Fruit fly (Drosophila melanogaster): Measurements from ENCODE around the gene CG7766.

Gene CG7766

DNA sequence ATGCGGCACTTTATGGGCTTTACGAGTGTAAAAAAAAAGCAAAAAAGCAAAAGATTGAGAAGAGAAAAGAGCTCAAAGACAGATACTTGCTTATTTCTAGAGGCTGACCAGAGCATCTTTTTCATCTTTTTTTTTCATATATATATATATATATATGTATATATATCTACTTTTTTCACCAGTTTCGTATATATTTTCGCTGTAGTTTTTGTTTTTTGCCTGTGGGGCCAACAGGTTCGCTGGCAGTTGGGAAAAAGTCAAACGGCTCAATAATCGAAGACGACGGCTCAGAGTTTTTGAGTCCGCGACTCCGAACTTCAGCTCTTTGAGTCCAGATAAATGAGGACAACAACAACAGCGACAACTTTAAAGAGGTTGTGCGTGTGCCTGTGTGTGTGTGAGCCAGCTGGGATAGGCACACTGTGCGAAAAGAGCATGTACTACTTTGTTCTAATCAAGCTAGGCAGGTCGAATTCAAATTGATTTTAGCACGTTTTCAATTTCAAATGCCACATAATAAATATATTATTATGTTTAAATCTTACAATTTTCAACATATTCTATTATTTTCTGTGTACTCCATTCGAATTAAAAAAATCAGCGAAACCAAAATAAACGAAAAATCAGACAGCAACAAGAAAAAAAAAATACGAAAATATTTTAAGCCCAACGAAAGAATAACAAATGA is 36.6 kb downstream of the CG7766 start:
- peak; percentile 33 for TF ChIP-seq noc (tag; optimal IDR thresholded peaks at IDR 0.05)

DNA sequence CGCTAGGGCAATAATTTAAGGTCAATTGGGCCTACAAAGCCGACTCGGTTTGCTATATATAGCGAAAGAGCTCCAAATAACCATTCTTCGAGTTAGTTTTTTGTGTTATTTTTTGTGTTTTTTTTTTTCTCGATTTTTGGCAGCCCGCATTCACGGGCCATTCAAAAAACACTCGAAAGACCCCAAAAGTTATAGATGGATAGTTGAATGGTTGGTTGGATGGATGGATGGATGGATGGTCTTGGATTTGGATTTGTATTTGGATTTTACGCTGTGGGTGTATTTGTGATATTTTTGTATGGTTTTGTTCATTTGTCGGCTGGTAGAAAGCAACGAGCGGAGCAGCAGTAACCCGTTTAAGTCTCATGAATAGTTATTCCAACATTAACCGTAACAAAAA is 39.5 kb downstream of the CG7766 start:
- TF ChIP-seq noc (tag; optimal IDR thresholded peaks at IDR 0.05), result no peak

DNA sequence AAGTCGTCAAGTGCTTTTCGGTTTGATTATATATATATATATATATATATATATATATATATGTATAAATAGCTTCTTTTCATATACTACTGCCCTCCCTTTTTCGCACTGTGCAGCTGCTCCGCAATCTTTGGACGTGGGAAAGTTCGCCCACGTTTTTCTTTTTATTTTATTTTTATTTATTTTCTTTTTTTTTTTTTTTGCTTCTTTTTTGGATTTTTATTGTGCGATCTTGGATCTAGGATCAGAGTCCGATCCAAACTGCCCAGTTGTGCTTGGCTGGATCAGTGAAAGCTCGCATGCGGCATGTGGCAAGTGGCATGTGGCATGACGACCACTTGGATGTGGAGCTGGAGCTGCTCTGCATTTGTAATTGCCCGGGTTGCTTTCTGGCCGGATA is 40.1 kb downstream of the CG7766 start:
- TF ChIP-seq noc (tag; optimal IDR thresholded peaks at IDR 0.05), result no peak

DNA sequence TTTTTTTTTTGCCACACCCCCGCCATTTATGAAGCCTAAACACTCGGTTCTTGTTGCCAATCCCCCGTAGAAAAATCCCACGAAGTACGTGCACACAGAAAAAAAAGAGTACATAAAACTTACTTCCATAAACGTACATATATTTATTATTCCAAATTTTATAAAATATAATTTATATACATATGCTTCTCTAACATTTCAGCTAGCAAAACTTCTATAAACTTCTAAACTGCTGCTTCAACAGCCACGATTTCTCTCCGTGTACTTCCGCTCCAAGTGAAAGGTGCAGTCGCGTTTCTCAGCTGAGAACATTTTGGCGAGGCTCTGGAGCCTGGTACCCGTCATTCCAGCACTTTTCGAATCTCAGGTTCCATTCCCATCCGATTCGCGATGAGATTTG is 40.9 kb downstream of the CG7766 start:
- peak; percentile 24 for TF ChIP-seq noc (tag; optimal IDR thresholded peaks at IDR 0.05)

DNA sequence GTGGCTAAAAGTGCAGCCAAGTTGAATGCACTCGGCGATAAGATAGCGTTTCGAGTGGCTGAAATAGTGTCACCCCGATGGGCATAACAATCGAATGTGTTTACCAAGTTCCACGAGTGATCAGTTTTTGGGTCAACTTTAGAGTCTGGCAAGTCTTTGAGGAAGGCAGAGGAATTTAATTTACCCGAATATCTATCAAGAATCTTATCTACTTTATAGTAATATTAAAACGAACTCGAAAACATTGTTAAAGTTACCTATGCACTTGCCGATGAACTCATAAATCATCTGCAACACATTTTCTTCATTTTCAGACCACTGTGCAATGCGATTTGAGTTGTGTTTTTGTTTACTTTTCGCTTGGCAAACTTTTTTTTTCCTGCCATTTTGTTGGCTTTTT is 42.2 kb downstream of the CG7766 start:
- no peak for TF ChIP-seq noc (tag; optimal IDR thresholded peaks at IDR 0.05)

DNA sequence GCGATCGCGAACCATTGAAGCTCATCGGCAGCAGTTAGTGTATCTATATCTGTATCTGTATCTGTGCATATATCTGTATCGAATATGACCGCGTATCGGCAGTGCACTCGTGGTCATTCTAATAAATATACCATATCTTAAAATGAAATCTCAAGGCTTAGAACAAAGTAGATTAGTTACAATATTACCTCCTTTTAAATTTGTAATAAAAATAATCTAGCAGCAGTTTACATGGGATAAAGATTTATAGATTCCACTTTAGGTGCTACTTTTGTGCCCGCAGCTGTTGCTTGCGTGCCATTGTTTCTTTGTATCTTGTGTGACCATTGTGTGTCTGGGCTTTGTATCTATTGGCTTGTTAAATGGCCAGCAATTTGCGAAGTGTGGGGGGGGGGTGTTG is 43.5 kb downstream of the CG7766 start:
- peak; percentile 79 for TF ChIP-seq noc (tag; optimal IDR thresholded peaks at IDR 0.05)

DNA sequence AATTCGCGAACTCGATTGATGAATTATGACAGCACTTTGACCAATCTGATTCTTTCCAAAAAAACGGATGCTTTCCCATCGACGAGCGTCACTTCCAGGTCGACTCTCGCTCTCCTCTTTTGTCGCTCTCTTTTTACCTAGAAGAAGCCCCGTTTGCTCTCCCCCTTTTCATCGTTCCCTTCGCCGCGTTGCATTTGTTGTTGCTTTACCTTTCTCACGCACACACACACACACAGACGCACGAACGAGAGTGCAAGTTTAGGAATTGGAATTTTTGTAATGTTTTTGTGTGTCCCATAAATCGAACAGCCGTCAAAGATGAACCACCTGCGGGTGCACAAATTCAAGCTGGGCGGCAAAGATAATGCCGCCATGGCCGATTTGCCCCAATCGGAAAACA is 54.6 kb downstream of the CG7766 start:
- TF ChIP-seq noc (tag; optimal IDR thresholded peaks at IDR 0.05), result no peak

DNA sequence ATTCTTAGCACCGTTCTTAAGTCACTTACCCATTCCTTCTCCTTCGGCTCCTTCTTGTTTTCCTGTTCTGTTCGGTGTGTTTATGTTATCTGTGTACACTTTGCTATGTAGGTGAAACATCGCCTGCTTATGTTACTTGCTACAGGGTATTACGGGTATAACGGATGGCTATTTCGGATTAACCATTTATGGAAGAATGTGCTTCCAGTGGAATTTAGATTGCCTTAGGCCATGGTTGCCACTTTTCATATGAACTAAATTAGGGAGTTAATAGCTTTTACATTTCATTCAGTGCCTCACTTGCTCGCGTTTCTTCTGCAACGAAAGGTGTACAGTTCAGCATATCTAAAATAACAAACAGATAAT is 55.2 kb downstream of the CG7766 start:
- no peak for TF ChIP-seq noc (tag; optimal IDR thresholded peaks at IDR 0.05)

DNA sequence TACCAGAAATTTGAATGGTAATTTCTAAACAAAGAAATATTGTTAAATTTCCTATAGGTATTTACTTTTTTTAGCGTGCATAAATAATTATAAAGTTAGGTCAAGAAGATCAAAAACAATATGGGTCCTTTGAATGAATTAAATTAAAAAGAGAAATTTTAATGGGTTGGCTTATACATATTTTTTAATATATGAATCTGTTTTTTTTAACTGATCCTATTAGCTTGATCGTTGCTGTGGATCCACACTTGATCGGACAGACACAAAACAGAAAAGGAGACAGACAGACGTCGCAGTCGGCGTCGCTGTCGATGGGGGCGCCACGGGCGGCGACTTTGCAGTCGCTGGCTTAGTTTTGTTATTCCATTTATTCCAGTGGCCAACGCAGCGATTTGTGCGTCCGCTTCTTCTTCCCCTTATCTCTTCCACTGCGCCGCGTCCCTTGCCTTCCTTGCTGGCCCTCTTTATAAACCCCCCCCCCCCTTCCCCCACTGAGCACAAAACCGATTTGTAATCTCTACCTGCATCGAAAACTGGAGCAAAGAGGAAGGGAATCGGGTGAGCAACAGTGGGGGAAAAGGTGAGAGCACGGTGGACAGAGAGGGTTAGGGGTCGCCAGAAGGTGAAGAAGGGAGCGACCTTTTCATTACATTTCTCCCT is 55.7 kb downstream of the CG7766 start:
- peak; percentile 21 for TF ChIP-seq noc (tag; optimal IDR thresholded peaks at IDR 0.05)

DNA sequence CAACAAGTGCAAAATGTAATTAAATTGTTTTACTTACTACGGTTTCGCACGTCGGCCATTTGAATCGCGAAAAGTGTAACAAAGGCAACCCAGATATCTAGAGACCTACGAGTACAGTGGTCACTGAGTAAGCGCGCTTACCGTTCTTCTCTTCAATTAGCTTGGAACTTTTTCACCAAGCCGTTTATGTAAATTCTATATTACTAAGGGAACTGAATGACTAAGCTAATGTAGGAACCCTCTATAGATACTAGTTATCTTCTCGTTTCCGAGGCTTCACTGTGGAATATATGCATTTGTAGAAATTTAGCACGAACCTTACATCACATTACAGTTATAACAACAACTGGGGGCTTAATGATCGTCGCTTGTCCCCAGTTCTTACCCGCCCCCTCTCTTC is 56.6 kb downstream of the CG7766 start:
- no peak for TF ChIP-seq noc (tag; optimal IDR thresholded peaks at IDR 0.05)

DNA sequence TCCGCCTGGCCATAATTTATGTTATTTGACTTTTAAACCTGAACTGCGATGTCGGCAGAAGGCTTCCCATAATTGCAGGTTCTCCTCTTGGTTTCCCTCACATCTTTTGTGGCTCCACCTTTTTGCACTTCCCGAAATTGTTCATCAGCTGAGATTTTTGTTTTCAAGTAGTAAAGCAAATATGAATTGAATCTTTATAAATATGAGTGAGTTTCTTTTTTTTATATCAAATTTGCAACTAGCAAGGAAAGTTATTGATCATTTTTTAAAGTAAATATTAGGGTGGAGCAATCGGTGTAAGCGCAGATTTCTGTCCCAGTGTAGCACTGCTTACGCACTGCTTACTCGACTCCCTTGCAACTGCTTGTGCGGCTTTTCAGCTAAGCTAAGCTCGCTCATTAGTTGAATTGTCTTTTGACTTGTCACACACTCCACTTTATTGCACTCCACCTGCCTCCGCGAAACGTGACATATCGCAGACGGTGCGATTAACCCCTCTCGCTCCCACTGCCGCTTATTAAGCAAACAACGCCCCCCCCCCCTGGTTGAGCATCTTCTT is 57.1 kb downstream of the CG7766 start:
- TF ChIP-seq noc (tag; optimal IDR thresholded peaks at IDR 0.05), result no peak

DNA sequence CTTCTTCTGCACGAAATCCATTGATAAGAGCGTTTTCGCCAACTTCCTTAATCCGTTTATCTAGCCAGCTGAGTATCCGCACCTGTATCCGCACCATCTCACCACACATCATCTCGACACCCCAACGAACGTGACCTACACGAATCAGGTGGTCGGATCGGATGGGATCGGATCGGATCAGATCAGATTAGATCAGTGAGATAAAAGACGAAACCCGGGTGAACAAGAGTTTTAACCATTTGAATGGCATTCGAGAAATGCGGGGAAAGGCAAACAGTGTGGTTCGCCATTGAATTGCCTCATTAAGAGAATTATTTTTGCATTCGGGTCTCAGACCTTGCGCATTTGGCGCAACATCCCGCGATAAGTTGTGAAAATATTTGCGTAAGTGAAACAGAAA is 58.7 kb downstream of the CG7766 start:
- TF ChIP-seq noc (tag; optimal IDR thresholded peaks at IDR 0.05), result no peak

DNA sequence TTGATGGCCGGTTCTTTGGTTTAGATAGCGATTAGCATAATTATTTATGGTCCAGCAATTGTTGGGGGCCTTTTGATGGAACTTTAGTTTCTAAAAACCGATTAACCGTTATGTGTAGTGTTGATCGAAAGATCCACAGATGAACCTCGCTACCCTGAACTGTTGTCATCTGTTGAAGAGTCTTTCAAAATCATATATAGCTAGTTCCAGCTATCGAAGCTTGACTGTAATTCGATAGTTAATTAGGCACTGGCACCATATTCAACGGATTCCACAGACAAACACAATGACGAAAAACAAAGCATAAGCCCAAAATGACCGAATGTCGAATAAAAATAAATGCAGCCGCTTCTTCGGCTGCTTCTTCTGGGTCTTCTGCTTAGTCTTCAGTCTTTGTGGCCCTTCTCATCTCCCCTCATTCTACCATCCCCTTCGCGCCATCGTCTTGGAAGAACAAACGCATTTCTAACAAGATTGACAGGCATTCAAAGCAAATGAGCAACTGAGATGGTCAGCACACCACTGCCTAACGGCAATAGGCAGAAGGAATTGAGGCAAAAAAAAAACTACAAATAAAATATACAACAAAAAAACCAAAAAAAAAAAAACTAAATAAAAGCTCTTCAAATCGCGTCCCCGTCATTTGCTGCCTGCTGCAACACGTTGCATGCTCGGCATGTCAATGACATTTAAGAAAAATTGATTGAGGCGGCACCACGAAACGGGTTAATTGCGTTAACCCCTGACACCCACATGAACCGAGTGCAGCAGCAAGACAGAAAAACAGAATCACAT is 59.6 kb downstream of the CG7766 start:
- no peak for TF ChIP-seq noc (tag; optimal IDR thresholded peaks at IDR 0.05)
